Worm (Caenorhabditis elegans): ENCODE data around the gene ceh-1.

ce11 chrX:4694611-4695370 is 40.8 kb upstream of the ceh-1 start:
- TF ChIP-seq ceh-28 (tag; optimal IDR thresholded peaks at IDR 0.05) (no peak), aly-2 (tag; optimal IDR thresholded peaks at IDR 0.05) (no peak), nhr-237 (tag; optimal IDR thresholded peaks at IDR 0.05) (no peak), snpc-4 (tag; optimal IDR thresholded peaks at IDR 0.05) (no peak)

Data from whole organism, L3 larva.